Worm (Caenorhabditis elegans) whole organism, L4 larva: Measurements from ENCODE around the gene lim-6.

Experiments
- F10B5.3 ChIP-seq: sonication (generic microtip); optimal IDR thresholded peaks from 2 replicates; lab custom pipeline; 2016; ENCODE audit warnings: mild to moderate bottlenecking, missing genetic modification characterization, missing compliant biosample characterization
- lin-1 ChIP-seq: fragments of 200-800 bp; sonication (Bioruptor generic); IDR thresholded peaks from 2 replicates; pipeline ENCODE4 v1.3.6; 2022; ENCODE audit warnings: missing genetic modification reagents, missing genetic modification characterization, missing compliant biosample characterization
- lin-39 ChIP-seq: fragments of 150-350 bp; optimal IDR thresholded peaks from 2 replicates; lab custom pipeline; 2014; ENCODE audit warnings: missing biosample characterization, missing genetic modification reagents, missing genetic modification characterization
- lir-3 ChIP-seq: sonication (generic microtip); optimal IDR thresholded peaks from 2 replicates; lab custom pipeline; 2016; ENCODE audit warnings: mild to moderate bottlenecking, missing genetic modification characterization, missing compliant biosample characterization
- nhr-28 ChIP-seq: fragments of 150-350 bp; optimal IDR thresholded peaks from 2 replicates; lab custom pipeline; 2014; ENCODE audit warnings: missing biosample characterization, missing genetic modification characterization
- pqm-1 ChIP-seq: sonication (generic microtip); optimal IDR thresholded peaks from 2 replicates; lab custom pipeline; 2017; ENCODE audit warnings: missing biosample characterization, missing genetic modification characterization
- skn-1 ChIP-seq: fragments of 150-350 bp; optimal IDR thresholded peaks from 2 replicates; lab custom pipeline; 2014; ENCODE audit warnings: missing biosample characterization, missing genetic modification characterization
- tag-97 ChIP-seq: fragments of 200-800 bp; sonication (Bioruptor generic); IDR thresholded peaks from 2 replicates; pipeline ENCODE4 v1.3.6; 2022; ENCODE audit warnings: missing genetic modification characterization, missing compliant biosample characterization
- zfp-3 ChIP-seq: fragments of 200-800 bp; sonication (Bioruptor generic); conservative IDR thresholded peaks from 2 replicates; pipeline ENCODE4 v1.3.6; 2022; ENCODE audit warnings: missing genetic modification reagents, missing genetic modification characterization, missing compliant biosample characterization

ce11 chrX:1110723-1111122 lies 38.5 kb downstream of the lim-6 start:
- no peak for TF ChIP-seq tag-97 (GFP tag; lab: Robert Waterston, UW)
- TF ChIP-seq skn-1 (tag; lab: Kevin White, UChicago) = no peak
- no peak for TF ChIP-seq lin-1 (GFP tag; lab: Robert Waterston, UW)
- no peak for TF ChIP-seq zfp-3 (GFP tag; lab: Robert Waterston, UW)
- TF ChIP-seq F10B5.3 (tag; lab: Kevin White, UChicago) = no peak
- no peak for TF ChIP-seq pqm-1 (tag; lab: Kevin White, UChicago)
- TF ChIP-seq lin-39 (tag; lab: Kevin White, UChicago) = no peak
- TF ChIP-seq nhr-28 = no peak
- no peak for TF ChIP-seq lir-3 (tag; lab: Kevin White, UChicago)
